Worm (Caenorhabditis elegans) whole organism, late embryonic: ENCODE data around the gene srh-138.

Source experiments
- ceh-2 ChIP-seq: sonication (generic microtip); optimal IDR thresholded peaks from 2 replicates; lab custom pipeline; 2016; ENCODE audit warnings: missing genotype, missing genetic modification characterization, missing compliant biosample characterization
- dve-1 ChIP-seq: sonication (generic microtip); optimal IDR thresholded peaks from 2 replicates; lab custom pipeline; 2017; ENCODE audit warnings: antibody characterized with exemption, mild to moderate bottlenecking, missing genetic modification characterization, missing compliant biosample characterization
- pha-4 ChIP-seq: fragments of 150-350 bp; optimal IDR thresholded peaks from 2 replicates; lab custom pipeline; 2018; ENCODE audit warnings: missing biosample characterization, missing genetic modification reagents, missing genetic modification characterization

DNA sequence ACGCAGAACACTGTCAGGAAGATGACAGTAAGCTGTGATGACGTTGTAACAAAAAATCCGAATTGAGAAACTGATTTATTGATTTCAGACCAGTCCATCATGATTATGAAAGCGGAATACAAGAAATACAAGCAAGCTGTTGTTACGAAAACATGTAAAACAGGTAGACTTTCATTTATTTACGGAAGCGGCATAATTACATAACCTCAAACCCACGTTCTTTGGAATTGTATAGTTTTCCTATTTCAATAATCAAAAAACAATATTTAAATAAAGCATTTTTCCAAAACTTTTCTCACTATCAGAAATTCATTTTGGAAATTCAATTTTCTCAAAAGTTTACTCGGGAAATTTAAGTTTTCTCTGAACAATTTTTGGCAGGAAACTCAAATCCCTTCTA, 12.1 kb downstream of the srh-138 start, which contains the start of gene str-15:
- no peak for TF ChIP-seq pha-4 (tag; lab: Kevin White, UChicago)
- no peak for TF ChIP-seq dve-1 (tag; lab: Kevin White, UChicago)
- no peak for TF ChIP-seq ceh-2 (tag; lab: Kevin White, UChicago)
